Fruit fly (Drosophila melanogaster): ENCODE measurements around the gene CG33783.

The CG33783 gene

DNA sequence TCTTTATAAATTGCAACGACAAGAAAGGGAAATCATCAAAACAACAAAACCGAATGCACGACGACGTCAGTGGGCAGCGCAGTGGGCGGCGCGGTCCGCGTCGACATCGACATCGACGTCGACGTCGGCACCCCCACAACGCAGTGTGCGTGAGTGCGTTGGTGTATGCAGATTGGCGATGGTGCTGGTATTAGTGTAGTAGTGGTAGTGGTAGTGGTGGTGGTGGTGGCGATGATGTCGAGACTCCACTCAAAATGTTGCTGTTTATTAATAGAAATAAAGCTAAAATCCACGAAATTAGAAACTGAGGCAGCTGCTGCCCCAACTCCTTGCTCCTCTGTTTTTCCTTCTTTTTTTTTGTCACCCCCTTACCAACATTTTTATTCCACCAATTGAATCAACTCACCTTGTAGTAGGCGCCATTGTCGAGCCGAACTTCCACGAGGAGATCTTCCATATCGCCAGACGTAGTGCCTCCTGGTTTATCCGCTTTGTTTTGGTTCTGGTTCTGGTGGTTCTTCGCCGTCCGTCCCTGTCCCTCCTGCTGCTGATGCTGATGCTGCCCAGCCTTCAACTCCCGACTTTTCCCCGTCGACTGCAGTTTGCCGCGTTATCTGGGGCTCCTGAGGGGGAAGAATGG is 41.8 kb downstream of the CG33783 start:
- TF ChIP-seq CG33017 (tag; optimal IDR thresholded peaks at IDR 0.05) (no peak), CG14711 (tag; optimal IDR thresholded peaks at IDR 0.05) (no peak), CG5204 (GFP tag; optimal IDR thresholded peaks at IDR 0.05) (no peak), ovo (GFP tag; optimal IDR thresholded peaks at IDR 0.05) (no peak), cnc (optimal IDR thresholded peaks at IDR 0.05) (no peak), Clk (GFP tag; optimal IDR thresholded peaks at IDR 0.05) (no peak), CG12768 (GFP tag; optimal IDR thresholded peaks at IDR 0.05) (no peak), Crg-1 (GFP tag; optimal IDR thresholded peaks at IDR 0.05) (no peak), kay (GFP tag; ENCODE audit: borderline replicate concordance) (no peak), cic (GFP tag; optimal IDR thresholded peaks at IDR 0.05) (no peak)

DNA sequence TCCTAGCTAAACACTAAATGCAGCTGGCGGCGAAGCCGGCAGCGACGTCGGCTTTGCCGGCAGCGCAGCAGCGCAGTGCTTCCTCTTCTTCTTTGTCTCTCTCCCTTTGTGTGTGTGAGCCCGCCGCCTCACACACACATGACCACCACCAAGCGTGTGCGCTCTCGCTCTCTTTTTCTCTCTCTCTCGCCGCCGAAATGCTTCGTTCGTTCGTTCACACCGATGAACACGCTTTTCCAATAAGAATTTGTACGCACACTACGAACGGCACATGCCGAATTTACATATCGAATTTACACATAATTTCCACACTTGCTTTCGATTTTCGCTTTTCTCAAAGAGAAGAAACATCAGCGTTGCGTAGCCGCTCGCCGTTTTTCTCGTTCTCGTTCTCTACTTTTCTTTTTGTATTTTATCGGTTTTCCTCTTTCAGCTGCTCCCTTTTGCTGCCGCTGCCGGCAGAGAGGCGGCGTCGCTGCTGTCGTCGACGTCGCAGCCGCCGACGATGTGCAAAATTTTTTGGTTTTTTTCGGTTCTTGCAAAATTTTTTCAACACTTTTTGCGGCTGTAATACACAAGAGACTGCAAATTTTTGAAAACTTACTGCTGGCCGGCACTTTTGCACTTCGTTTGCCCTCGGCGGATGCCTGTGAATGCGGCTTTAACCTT is 42.8 kb downstream of the CG33783 start:
- peak; percentile 46 for TF ChIP-seq cic (GFP tag; optimal IDR thresholded peaks at IDR 0.05)
- no peak for TF ChIP-seq CG7101 (tag; optimal IDR thresholded peaks at IDR 0.05)

DNA sequence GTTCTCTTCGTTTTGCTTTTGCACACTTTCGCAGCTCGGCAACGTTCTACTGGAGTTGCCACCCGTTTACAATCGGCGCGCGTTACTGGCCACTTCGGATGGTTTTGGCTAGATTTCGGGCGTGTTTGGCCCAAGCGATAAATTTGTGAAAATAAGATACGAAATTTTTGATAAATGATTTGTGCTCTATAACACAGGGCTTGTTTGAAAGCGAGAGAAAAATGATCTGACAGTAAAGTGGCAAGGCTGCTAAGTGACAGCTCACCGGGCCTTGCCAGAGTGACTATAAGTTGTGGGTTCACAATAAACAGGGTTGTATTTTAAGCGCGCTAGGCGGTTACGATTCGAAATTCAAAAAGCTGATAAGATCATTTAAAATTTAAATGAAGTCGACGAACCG is 43.4 kb downstream of the CG33783 start, which contains the start of gene Fmr1:
Fmr1 (minus strand) TSS at position 184 of the 400 bp plus-strand sequence.
- TF ChIP-seq cic (GFP tag; optimal IDR thresholded peaks at IDR 0.05) = no peak
- TF ChIP-seq CG7045 (GFP tag; optimal IDR thresholded peaks at IDR 0.05) = peak; percentile 49
- peak; percentile 67 for TF ChIP-seq CG1620 (GFP tag; optimal IDR thresholded peaks at IDR 0.05)
- TF ChIP-seq ovo (GFP tag; optimal IDR thresholded peaks at IDR 0.05) = peak; percentile 18
- TF ChIP-seq Clk (GFP tag; optimal IDR thresholded peaks at IDR 0.05) = peak; percentile 27
- TF ChIP-seq bab1 (GFP tag; optimal IDR thresholded peaks at IDR 0.05) = peak; percentile 52
- TF ChIP-seq kay (GFP tag; ENCODE audit: borderline replicate concordance) = no peak
- TF ChIP-seq CG33017 (tag; optimal IDR thresholded peaks at IDR 0.05) = no peak
- TF ChIP-seq CG5204 (GFP tag; optimal IDR thresholded peaks at IDR 0.05) = no peak
- TF ChIP-seq CG12768 (GFP tag; optimal IDR thresholded peaks at IDR 0.05) = peak; percentile 47
- peak; percentile 32 for TF ChIP-seq CG11617 (GFP tag; optimal IDR thresholded peaks at IDR 0.05)
- peak; percentile 70 for TF ChIP-seq Hr96 (GFP tag; optimal IDR thresholded peaks at IDR 0.05)
- peak; percentile 46 for TF ChIP-seq tj (GFP tag; optimal IDR thresholded peaks at IDR 0.05)
- TF ChIP-seq pad (GFP tag; optimal IDR thresholded peaks at IDR 0.05) = peak; percentile 23
- TF ChIP-seq Crg-1 (GFP tag; optimal IDR thresholded peaks at IDR 0.05) = no peak
- peak; percentile 43 for TF ChIP-seq CG7101 (tag; optimal IDR thresholded peaks at IDR 0.05)
- peak; percentile 64 for TF ChIP-seq Mnt (GFP tag; optimal IDR thresholded peaks at IDR 0.05)
- TF ChIP-seq CG14711 (tag; optimal IDR thresholded peaks at IDR 0.05) = peak; percentile 64
- TF ChIP-seq cnc (optimal IDR thresholded peaks at IDR 0.05) = no peak
- TF ChIP-seq toe (GFP tag; optimal IDR thresholded peaks at IDR 0.05) = no peak

DNA sequence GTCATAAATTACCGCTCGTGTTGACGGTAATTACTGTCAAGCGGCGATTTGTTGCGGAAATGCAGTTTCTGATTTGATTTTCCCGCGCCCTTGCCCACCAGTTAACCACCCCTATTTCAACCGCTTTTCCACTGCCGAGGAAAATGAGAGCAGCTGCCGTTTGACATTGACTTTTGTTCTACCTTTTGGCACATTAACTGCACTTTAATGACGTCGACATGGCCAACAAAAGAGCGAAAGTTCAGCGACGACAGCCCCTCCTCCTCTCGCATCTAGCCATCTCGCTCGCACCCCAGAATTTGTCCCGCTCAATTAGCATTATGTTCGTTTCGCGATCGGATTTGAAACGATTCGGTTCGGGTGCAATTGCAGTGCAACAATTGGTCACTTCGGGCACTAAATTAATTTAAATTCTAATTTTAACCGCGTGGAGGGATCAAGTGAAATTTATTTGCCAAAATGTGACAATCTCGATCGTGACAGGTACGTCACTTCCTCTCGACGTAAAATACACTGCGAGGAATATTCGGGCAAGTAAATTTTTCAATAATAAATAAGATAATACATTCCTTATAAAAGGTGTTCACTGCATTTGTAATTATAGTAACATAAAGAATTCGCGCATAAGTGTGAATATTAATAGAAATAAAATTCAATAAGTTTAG is 44.7 kb downstream of the CG33783 start:
- TF ChIP-seq Crg-1 (GFP tag; optimal IDR thresholded peaks at IDR 0.05) (no peak), tj (GFP tag; optimal IDR thresholded peaks at IDR 0.05) (no peak), Hr96 (GFP tag; optimal IDR thresholded peaks at IDR 0.05) (no peak), cnc (optimal IDR thresholded peaks at IDR 0.05) (no peak), Clk (GFP tag; optimal IDR thresholded peaks at IDR 0.05) (no peak), CG5204 (GFP tag; optimal IDR thresholded peaks at IDR 0.05) (no peak), CG7101 (tag; optimal IDR thresholded peaks at IDR 0.05) (no peak), ovo (GFP tag; optimal IDR thresholded peaks at IDR 0.05) (no peak), CG7045 (GFP tag; optimal IDR thresholded peaks at IDR 0.05) (peak; percentile 40), CG14711 (tag; optimal IDR thresholded peaks at IDR 0.05) (peak; percentile 44), kay (GFP tag; ENCODE audit: borderline replicate concordance) (peak; percentile 91), pad (GFP tag; optimal IDR thresholded peaks at IDR 0.05) (peak; percentile 50), CG12768 (GFP tag; optimal IDR thresholded peaks at IDR 0.05) (peak; percentile 48)

DNA sequence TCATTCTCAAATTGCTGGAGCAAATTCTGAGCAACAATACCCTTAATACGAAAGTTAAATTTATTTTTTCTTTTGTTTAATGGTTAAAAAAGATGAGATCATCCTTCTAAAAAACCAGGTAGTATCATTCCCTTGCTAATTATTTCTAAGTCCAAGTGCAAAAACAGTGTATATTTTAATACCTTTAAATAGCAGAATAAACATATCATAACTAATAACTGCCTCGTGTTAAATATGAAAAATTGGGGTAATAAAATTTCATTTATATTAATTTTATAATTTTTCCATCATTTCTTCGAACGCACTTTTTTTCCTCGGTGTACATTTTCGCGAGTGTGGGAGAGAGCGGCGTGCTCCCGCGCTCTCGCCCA is 45.2 kb downstream of the CG33783 start:
- TF ChIP-seq Mnt (GFP tag; optimal IDR thresholded peaks at IDR 0.05) = no peak
- peak; percentile 76 for TF ChIP-seq CG11617 (GFP tag; optimal IDR thresholded peaks at IDR 0.05)
- peak; percentile 8 for TF ChIP-seq CG14711 (tag; optimal IDR thresholded peaks at IDR 0.05)
- no peak for TF ChIP-seq cic (GFP tag; optimal IDR thresholded peaks at IDR 0.05)
- TF ChIP-seq CG33017 (tag; optimal IDR thresholded peaks at IDR 0.05) = peak; percentile 14
- TF ChIP-seq CG7101 (tag; optimal IDR thresholded peaks at IDR 0.05) = peak; percentile 47
- TF ChIP-seq Crg-1 (GFP tag; optimal IDR thresholded peaks at IDR 0.05) = no peak
- TF ChIP-seq CG7045 (GFP tag; optimal IDR thresholded peaks at IDR 0.05) = peak; percentile 26
- TF ChIP-seq toe (GFP tag; optimal IDR thresholded peaks at IDR 0.05) = peak; percentile 4

DNA sequence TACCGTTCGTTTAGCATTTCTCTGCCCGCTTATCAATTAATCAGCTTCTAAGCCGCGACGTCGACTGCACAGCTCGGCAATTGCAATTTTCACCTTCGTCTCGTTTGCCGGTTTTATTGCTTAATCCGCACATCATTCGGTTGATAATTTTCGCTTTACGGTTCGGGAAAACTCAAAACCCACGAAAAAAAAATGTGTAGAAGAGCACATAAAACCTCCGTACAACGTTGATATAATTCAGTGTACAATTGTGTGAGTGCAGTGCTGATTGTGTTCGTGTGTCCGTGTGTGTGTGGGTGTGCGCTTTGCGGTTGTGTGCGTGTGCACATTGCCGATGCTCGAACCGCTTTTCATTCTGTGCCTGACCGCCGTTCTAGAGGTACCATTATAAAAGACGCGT is 45.6 kb downstream of the CG33783 start, which contains the start of gene CAH7:
CAH7 (plus strand) TSS at position 43 of the 400 bp plus-strand sequence.
- TF ChIP-seq cic (GFP tag; optimal IDR thresholded peaks at IDR 0.05) (peak; percentile 52), CG7101 (tag; optimal IDR thresholded peaks at IDR 0.05) (no peak), kay (GFP tag; ENCODE audit: borderline replicate concordance) (no peak), Crg-1 (GFP tag; optimal IDR thresholded peaks at IDR 0.05) (no peak), CG7045 (GFP tag; optimal IDR thresholded peaks at IDR 0.05) (no peak), toe (GFP tag; optimal IDR thresholded peaks at IDR 0.05) (no peak), CG11617 (GFP tag; optimal IDR thresholded peaks at IDR 0.05) (no peak), cnc (optimal IDR thresholded peaks at IDR 0.05) (no peak), CG1620 (GFP tag; optimal IDR thresholded peaks at IDR 0.05) (no peak), bab1 (GFP tag; optimal IDR thresholded peaks at IDR 0.05) (no peak), ovo (GFP tag; optimal IDR thresholded peaks at IDR 0.05) (peak; percentile 33), CG5204 (GFP tag; optimal IDR thresholded peaks at IDR 0.05) (no peak), Hr96 (GFP tag; optimal IDR thresholded peaks at IDR 0.05) (no peak), CG14711 (tag; optimal IDR thresholded peaks at IDR 0.05) (no peak), Clk (GFP tag; optimal IDR thresholded peaks at IDR 0.05) (no peak), tj (GFP tag; optimal IDR thresholded peaks at IDR 0.05) (peak; percentile 92), pad (GFP tag; optimal IDR thresholded peaks at IDR 0.05) (no peak), Mnt (GFP tag; optimal IDR thresholded peaks at IDR 0.05) (peak; percentile 17)
